Fruit fly (Drosophila melanogaster): ENCODE data around the gene CG31730.
"Not testable (repeated sequence)": the region's sequence is repeated elsewhere in the genome, so short reads cannot be mapped to it uniquely, and the experiment has no call there.

CG31730 gene

dm6 chr2L:13215010-13215409 is 44.5 kb downstream of the CG31730 start, which contains the start of gene kek4:
Gene kek4, minus strand, starts transcription at chr2L:13215350.
- TF ChIP-seq dsx (GFP tag; optimal IDR thresholded peaks at IDR 0.05; ENCODE audit: poor library complexity, severe bottlenecking) (no peak), Ets96B (tag; optimal IDR thresholded peaks at IDR 0.05) (no peak), CG7368 (GFP tag; optimal IDR thresholded peaks at IDR 0.05) (no peak), svp (GFP tag) (no peak), CG3919 (GFP tag; optimal IDR thresholded peaks at IDR 0.05) (no peak), ss (GFP tag; optimal IDR thresholded peaks at IDR 0.05) (no peak), Hr4 (GFP tag; optimal IDR thresholded peaks at IDR 0.05) (no peak), CG6276 (GFP tag; optimal IDR thresholded peaks at IDR 0.05) (no peak), CG4318 (GFP tag; optimal IDR thresholded peaks at IDR 0.05) (no peak), CG31627 (GFP tag; optimal IDR thresholded peaks at IDR 0.05) (no peak), fkh (GFP tag; optimal IDR thresholded peaks at IDR 0.05) (no peak), Sox102F (GFP tag; optimal IDR thresholded peaks at IDR 0.05) (no peak)

dm6 chr2L:13211764-13212265 is 47.7 kb downstream of the CG31730 start, which contains the start of gene CG15482:
Gene CG15482, minus strand, starts transcription at chr2L:13211814.
- TF ChIP-seq Met, achi, CG31627 (GFP tag; optimal IDR thresholded peaks at IDR 0.05): not testable (repeated sequence)
